Fruit fly (Drosophila melanogaster) whole organism, embryonic: ENCODE data around the gene CG12723.

Source experiments
- CG10959 ChIP-seq: fragments of 200-800 bp; sonication (Bioruptor generic); IDR thresholded peaks from 2 replicates; pipeline ENCODE4 v1.3.6; 2022; ENCODE audit warnings: missing biosample characterization, missing genetic modification characterization
- CG10979 ChIP-seq: fragments of 200-800 bp; sonication (Bioruptor generic); optimal IDR thresholded peaks from 2 replicates; lab custom pipeline; 2018; ENCODE audit warnings: missing biosample characterization, mild to moderate bottlenecking, missing genetic modification characterization, moderate library complexity
- CG11504 ChIP-seq: fragments of 200-800 bp; sonication (Bioruptor generic); optimal IDR thresholded peaks from 3 replicates; lab custom pipeline; 2019; ENCODE audit warnings: missing biosample characterization, mild to moderate bottlenecking, missing genetic modification characterization, moderate library complexity
- CG12104 ChIP-seq: fragments of 200-800 bp; sonication (Bioruptor generic); optimal IDR thresholded peaks from 3 replicates; lab custom pipeline; 2016; ENCODE audit warnings: missing biosample characterization, missing genetic modification characterization
- CG13123 ChIP-seq: fragments of 200-800 bp; sonication (Bioruptor generic); optimal IDR thresholded peaks from 2 replicates; lab custom pipeline; 2016; ENCODE audit warnings: missing biosample characterization, missing genetic modification characterization
- CG13296 ChIP-seq: fragments of 200-800 bp; sonication (Bioruptor generic); optimal IDR thresholded peaks from 3 replicates; lab custom pipeline; 2018; ENCODE audit warnings: missing biosample characterization, mild to moderate bottlenecking, missing genetic modification characterization
- CG18011 ChIP-seq: fragments of 200-800 bp; sonication (Bioruptor generic); optimal IDR thresholded peaks from 2 replicates; lab custom pipeline; 2017; ENCODE audit warnings: missing biosample characterization, missing genetic modification characterization, mild to moderate bottlenecking, moderate library complexity, missing genotype
- CG18764 ChIP-seq: fragments of 200-800 bp; sonication (Bioruptor generic); optimal IDR thresholded peaks from 3 replicates; lab custom pipeline; 2016; ENCODE audit warnings: missing biosample characterization, missing genetic modification characterization
- CG2678 ChIP-seq: fragments of 200-800 bp; sonication (Bioruptor generic); optimal IDR thresholded peaks from 3 replicates; lab custom pipeline; 2019; ENCODE audit warnings: missing biosample characterization, mild to moderate bottlenecking, missing genetic modification characterization, moderate library complexity
- CG31224 ChIP-seq: fragments of 200-800 bp; sonication (Bioruptor generic); IDR thresholded peaks from 2 replicates; pipeline ENCODE4 v1.3.6; 2022; ENCODE audit warnings: missing biosample characterization, missing genetic modification characterization
- CG3726 ChIP-seq: fragments of 200-800 bp; sonication (Bioruptor generic); IDR thresholded peaks from 3 replicates; pipeline ENCODE4, ENCODE4 v1.3.6; 2022; ENCODE audit warnings: missing biosample characterization, missing genetic modification characterization
- CG4360 ChIP-seq: fragments of 200-800 bp; sonication (Bioruptor generic); IDR thresholded peaks from 2 replicates; pipeline ENCODE4 v1.3.6; 2022; ENCODE audit warnings: missing biosample characterization, missing genetic modification characterization
- CG5245 ChIP-seq: fragments of 200-800 bp; sonication (Bioruptor generic); optimal IDR thresholded peaks from 3 replicates; lab custom pipeline; 2016; ENCODE audit warnings: missing biosample characterization, missing genetic modification characterization
- CG6254 ChIP-seq: fragments of 200-800 bp; sonication (Bioruptor generic); optimal IDR thresholded peaks from 3 replicates; lab custom pipeline; 2017; ENCODE audit warnings: mild to moderate bottlenecking, missing biosample characterization, missing genetic modification reagents, missing genetic modification characterization
- CG6689 ChIP-seq: fragments of 200-800 bp; sonication (Bioruptor generic); IDR thresholded peaks from 2 replicates; pipeline ENCODE4 v1.3.6; 2022; ENCODE audit warnings: missing biosample characterization, missing genetic modification characterization
- CG8359 ChIP-seq: fragments of 200-800 bp; sonication (Bioruptor generic); optimal IDR thresholded peaks from 2 replicates; lab custom pipeline; 2017; ENCODE audit warnings: missing biosample characterization, mild to moderate bottlenecking, missing genetic modification characterization, borderline replicate concordance
- CG9876 ChIP-seq: fragments of 200-800 bp; sonication (Bioruptor generic); optimal IDR thresholded peaks from 2 replicates; lab custom pipeline; 2016; ENCODE audit warnings: missing biosample characterization, missing genetic modification characterization
- CTCF ChIP-seq: fragments of 200-800 bp; sonication (Bioruptor generic); optimal IDR thresholded peaks from 2 replicates; lab custom pipeline; 2017; ENCODE audit warnings: missing biosample characterization, mild to moderate bottlenecking, missing genetic modification characterization, moderate library complexity
- Doc2 ChIP-seq: fragments of 200-800 bp; sonication (Bioruptor generic); IDR thresholded peaks from 2 replicates; pipeline ENCODE4 v1.3.6; 2022; ENCODE audit warnings: missing biosample characterization, missing genetic modification characterization
- ERR ChIP-seq: fragments of 200-800 bp; sonication (Bioruptor generic); optimal IDR thresholded peaks from 2 replicates; lab custom pipeline; 2016; ENCODE audit warnings: missing biosample characterization, missing genetic modification characterization
- Elba2 ChIP-seq: fragments of 200-800 bp; sonication (Bioruptor generic); optimal IDR thresholded peaks from 3 replicates; lab custom pipeline; 2016; ENCODE audit warnings: missing biosample characterization, missing genetic modification characterization
- H2.0 ChIP-seq: fragments of 200-800 bp; sonication (Bioruptor generic); IDR thresholded peaks from 2 replicates; pipeline ENCODE4 v1.3.6; 2022; ENCODE audit warnings: missing biosample characterization, missing genetic modification characterization
- Jarid2 ChIP-seq: fragments of 200-800 bp; sonication (Bioruptor generic); optimal IDR thresholded peaks from 3 replicates; lab custom pipeline; 2017; ENCODE audit warnings: mild to moderate bottlenecking, missing biosample characterization, missing genetic modification reagents, missing genetic modification characterization
- Lim3 ChIP-seq: fragments of 200-800 bp; sonication (Bioruptor generic); IDR thresholded peaks from 2 replicates; pipeline ENCODE4 v1.3.6; 2022; ENCODE audit warnings: missing biosample characterization, missing genetic modification characterization
- Mad ChIP-seq: fragments of 200-800 bp; sonication (Bioruptor generic); optimal IDR thresholded peaks from 2 replicates; lab custom pipeline; 2016; ENCODE audit warnings: missing biosample characterization, missing genetic modification characterization
- Nf-YA ChIP-seq: fragments of 200-800 bp; sonication (Bioruptor generic); IDR thresholded peaks from 2 replicates; pipeline ENCODE4 v1.3.6; 2022; ENCODE audit warnings: missing biosample characterization, missing genetic modification characterization
- Optix ChIP-seq: fragments of 200-800 bp; sonication (Bioruptor generic); IDR thresholded peaks from 3 replicates; pipeline ENCODE4 v1.3.6; 2022; ENCODE audit warnings: missing biosample characterization, missing genetic modification characterization
- PHDP ChIP-seq: fragments of 200-800 bp; sonication (Bioruptor generic); optimal IDR thresholded peaks from 3 replicates; lab custom pipeline; 2018; ENCODE audit warnings: missing biosample characterization, mild to moderate bottlenecking, missing genetic modification characterization, moderate library complexity
- Sin3A ChIP-seq: fragments of >200 bp; optimal IDR thresholded peaks from 2 replicates; lab custom pipeline; 2018
- Stat92E ChIP-seq, 3 experiments: fragments of >200 bp in 2 of 3; fragments of 200-800 bp in 1 of 3; sonication (Bioruptor generic) in 1 of 3; optimal IDR thresholded peaks; 2 replicates each; lab custom pipeline; 2017 to 2019; ENCODE audit warnings: missing biosample characterization in 3 of 3, missing genetic modification characterization in 3 of 3, mild to moderate bottlenecking in 1 of 3, moderate library complexity in 1 of 3
- Tbp ChIP-seq: fragments of >200 bp; optimal IDR thresholded peaks from 2 replicates; lab custom pipeline; 2018; ENCODE audit warnings: missing biosample characterization, missing genetic modification characterization
- Usf ChIP-seq: fragments of 200-800 bp; sonication (Bioruptor generic); optimal IDR thresholded peaks from 2 replicates; lab custom pipeline; 2017; ENCODE audit warnings: missing genotype, missing biosample characterization, missing genetic modification characterization
- al ChIP-seq: fragments of 200-800 bp; sonication (Bioruptor generic); IDR thresholded peaks from 2 replicates; pipeline ENCODE4 v1.3.6; 2022; ENCODE audit warnings: missing biosample characterization, missing genetic modification characterization
- aop ChIP-seq: fragments of 200-800 bp; sonication (Bioruptor generic); IDR thresholded peaks from 2 replicates; pipeline ENCODE4 v1.3.6; 2022; ENCODE audit warnings: missing biosample characterization, missing genetic modification characterization
- chinmo ChIP-seq: fragments of 200-800 bp; sonication (Bioruptor generic); IDR thresholded peaks from 4 replicates; pipeline ENCODE4 v1.3.6; 2022; ENCODE audit warnings: missing biosample characterization, missing genetic modification characterization; ENCODE audit not compliant: partially characterized antibody
- cwo ChIP-seq: fragments of 200-800 bp; sonication (Bioruptor generic); optimal IDR thresholded peaks from 3 replicates; lab custom pipeline; 2017; ENCODE audit warnings: missing biosample characterization, missing genetic modification characterization, mild to moderate bottlenecking, moderate library complexity, missing genetic modification reagents
- dysf ChIP-seq: fragments of 200-800 bp; sonication (Bioruptor generic); IDR thresholded peaks from 3 replicates; pipeline ENCODE4 v1.3.6; 2022; ENCODE audit warnings: missing biosample characterization, missing genetic modification characterization
- ham ChIP-seq: fragments of 200-800 bp; sonication (Bioruptor generic); IDR thresholded peaks from 2 replicates; pipeline ENCODE4 v1.3.6; 2022; ENCODE audit warnings: missing biosample characterization, missing genetic modification characterization
- nerfin-1 ChIP-seq: fragments of 200-800 bp; sonication (Bioruptor generic); optimal IDR thresholded peaks from 3 replicates; lab custom pipeline; 2019; ENCODE audit warnings: missing biosample characterization, mild to moderate bottlenecking, missing genetic modification characterization, moderate library complexity
- pnt ChIP-seq: fragments of 200-800 bp; sonication (Bioruptor generic); optimal IDR thresholded peaks from 3 replicates; lab custom pipeline; 2016; ENCODE audit warnings: missing biosample characterization, missing genetic modification characterization
- ranshi ChIP-seq: fragments of 200-800 bp; sonication (Bioruptor generic); IDR thresholded peaks from 2 replicates; pipeline ENCODE4 v1.3.6; 2022; ENCODE audit warnings: missing biosample characterization, missing genetic modification characterization
- run ChIP-seq: fragments of 200-800 bp; sonication (Bioruptor generic); optimal IDR thresholded peaks from 3 replicates; lab custom pipeline; 2018; ENCODE audit warnings: missing biosample characterization, mild to moderate bottlenecking, missing genetic modification characterization
- schlank ChIP-seq: fragments of 200-800 bp; sonication (Bioruptor generic); optimal IDR thresholded peaks from 2 replicates; lab custom pipeline; 2018; ENCODE audit warnings: missing biosample characterization, mild to moderate bottlenecking, missing genetic modification characterization
- so ChIP-seq: fragments of 200-800 bp; sonication (Bioruptor generic); IDR thresholded peaks from 3 replicates; pipeline ENCODE4 v1.3.6; 2022; ENCODE audit warnings: missing biosample characterization, missing genetic modification characterization
- stc ChIP-seq: fragments of 200-800 bp; sonication (Bioruptor generic); IDR thresholded peaks from 2 replicates; pipeline ENCODE4 v1.3.6; 2022; ENCODE audit warnings: missing biosample characterization, missing genetic modification characterization
- sug ChIP-seq: fragments of 200-800 bp; optimal IDR thresholded peaks from 2 replicates; lab custom pipeline; 2019; ENCODE audit warnings: missing biosample characterization, mild to moderate bottlenecking, missing genetic modification characterization, moderate library complexity
- tin ChIP-seq: fragments of 200-800 bp; sonication (Bioruptor generic); optimal IDR thresholded peaks from 3 replicates; lab custom pipeline; 2016; ENCODE audit warnings: missing biosample characterization, missing genetic modification characterization
- trh ChIP-seq: fragments of 200-800 bp; sonication (Bioruptor generic); optimal IDR thresholded peaks from 2 replicates; lab custom pipeline; 2016; ENCODE audit warnings: missing biosample characterization, missing genetic modification characterization
- tup ChIP-seq: fragments of 200-800 bp; sonication (Bioruptor generic); optimal IDR thresholded peaks from 2 replicates; lab custom pipeline; 2016; ENCODE audit warnings: missing biosample characterization, mild to moderate bottlenecking, missing genetic modification characterization, moderate library complexity

CG12723 gene

dm6 chrX:13233811-13234737, 42.4 kb upstream of the CG12723 start (continued):
- peak; percentile 87 for TF ChIP-seq tin (GFP tag; lab: Kevin White, UChicago)
- peak; percentile 86 for TF ChIP-seq nerfin-1 (tag; lab: Kevin White, UChicago)
- TF ChIP-seq schlank: peak; percentile 38
- TF ChIP-seq CG2678 (tag; lab: Kevin White, UChicago): peak; percentile 87
- TF ChIP-seq H2.0: peak; percentile 72
- TF ChIP-seq dysf: peak; percentile 74; the same call in 2 of the 3 replicates
- peak; percentile 34 for TF ChIP-seq sug
- TF ChIP-seq Lim3 (GFP tag; lab: Robert Waterston, UW): no peak
- TF ChIP-seq stc (GFP tag; lab: Robert Waterston, UW): peak; percentile 79
- peak; percentile 69 for TF ChIP-seq CG31224 (GFP tag; lab: Robert Waterston, UW)
- TF ChIP-seq CG8359 (GFP tag; lab: Kevin White, UChicago): peak; percentile 82
- TF ChIP-seq CG3726 (GFP tag; lab: Robert Waterston, UW): peak; percentile 47; the same call in 2 of the 3 replicates
- TF ChIP-seq so (GFP tag; lab: Robert Waterston, UW): peak; percentile 78; the same call in 2 of the 3 replicates
- no peak for TF ChIP-seq chinmo (GFP tag; lab: Robert Waterston, UW)
- TF ChIP-seq ranshi (GFP tag; lab: Robert Waterston, UW): peak; percentile 78
- TF ChIP-seq Jarid2 (GFP tag; lab: Kevin White, UChicago): peak; percentile 18
- TF ChIP-seq aop: peak; percentile 13; the same call in 1 of the 2 replicates
- TF ChIP-seq CG6689 (GFP tag; lab: Robert Waterston, UW): peak; percentile 87
- TF ChIP-seq CG11504 (tag; lab: Kevin White, UChicago): peak; percentile 83
- peak; percentile 47; the same call in 1 of the 2 replicates for TF ChIP-seq Nf-YA (GFP tag; lab: Robert Waterston, UW)
- TF ChIP-seq CG18764 (GFP tag; lab: Kevin White, UChicago): peak; percentile 42
- peak; percentile 78 for TF ChIP-seq CG6254 (GFP tag; lab: Kevin White, UChicago)
- TF ChIP-seq Elba2 (GFP tag; lab: Kevin White, UChicago): peak; percentile 80
- TF ChIP-seq CG12104: peak; percentile 66
- peak; percentile 97 for TF ChIP-seq CG10979 (tag; lab: Kevin White, UChicago)
- peak; percentile 91 for TF ChIP-seq pnt
- TF ChIP-seq al (GFP tag; lab: Robert Waterston, UW): peak; percentile 51; the same call in 1 of the 2 replicates
- TF ChIP-seq CG18011 (GFP tag; lab: Kevin White, UChicago): no peak
- TF ChIP-seq tup (GFP tag; lab: Kevin White, UChicago): peak; percentile 38
- TF ChIP-seq CG5245 (GFP tag; lab: Kevin White, UChicago): peak; percentile 79
- TF ChIP-seq CG10959 (GFP tag; lab: Robert Waterston, UW): peak; percentile 94
- no peak for TF ChIP-seq CTCF (GFP tag; lab: Kevin White, UChicago)
- TF ChIP-seq Tbp (GFP tag; lab: Kevin White, UChicago): no peak
- TF ChIP-seq run (tag; lab: Kevin White, UChicago): no peak
- peak; percentile 73 for TF ChIP-seq trh (GFP tag; lab: Kevin White, UChicago)
- TF ChIP-seq ERR (GFP tag; lab: Kevin White, UChicago): peak; percentile 59
- TF ChIP-seq Usf (GFP tag; lab: Kevin White, UChicago): peak; percentile 92
- TF ChIP-seq Stat92E (GFP tag; optimal IDR thresholded peaks at IDR 0.05; lab: Kevin White, UChicago): peak in 1 of 3 experiments; percentile 69
- TF ChIP-seq cwo (GFP tag; lab: Kevin White, UChicago): peak; percentile 55
- 0 out of 2 replicates have a peak, but pooled peaks have one; percentile 47 for TF ChIP-seq ham (GFP tag; lab: Robert Waterston, UW)
- no peak for TF ChIP-seq Doc2 (GFP tag; lab: Robert Waterston, UW)
- TF ChIP-seq Sin3A (lab: Kevin White, UChicago): no peak
- TF ChIP-seq Optix (GFP tag; lab: Robert Waterston, UW): no peak; the same call in 1 of the 3 replicates
- peak; percentile 39; the same call in 1 of the 2 replicates for TF ChIP-seq CG4360 (GFP tag; lab: Robert Waterston, UW)
- peak; percentile 65 for TF ChIP-seq CG13296
- peak; percentile 65 for TF ChIP-seq CG13123 (GFP tag; lab: Kevin White, UChicago)
- peak; percentile 61 for TF ChIP-seq PHDP (tag; lab: Kevin White, UChicago)
- peak; percentile 65 for TF ChIP-seq Mad (GFP tag; lab: Kevin White, UChicago)
- TF ChIP-seq CG9876 (GFP tag; lab: Kevin White, UChicago): peak; percentile 62
